Worm (Caenorhabditis elegans) whole organism, L3 larva: ENCODE results near the gene C03B1.6.

ENCODE experiments used
- R02D3.7 ChIP-seq: fragments of 150-350 bp; optimal IDR thresholded peaks from 2 replicates; lab custom pipeline; 2014; ENCODE audit warnings: missing biosample characterization, missing genetic modification characterization
- ZK546.5 ChIP-seq: sonication (generic microtip); optimal IDR thresholded peaks from 2 replicates; lab custom pipeline; 2017; ENCODE audit warnings: missing biosample characterization, missing genetic modification characterization
- aly-2 ChIP-seq: fragments of 150-350 bp; optimal IDR thresholded peaks from 2 replicates; lab custom pipeline; 2014; ENCODE audit warnings: missing biosample characterization, missing genetic modification characterization
- ama-1 ChIP-seq: fragments of 150-350 bp; optimal IDR thresholded peaks from 2 replicates; lab custom pipeline; 2018
- ceh-16 ChIP-seq: sonication (generic microtip); optimal IDR thresholded peaks from 2 replicates; lab custom pipeline; 2017; ENCODE audit warnings: missing biosample characterization, missing genetic modification characterization
- ceh-28 ChIP-seq: fragments of 150-350 bp; optimal IDR thresholded peaks from 2 replicates; lab custom pipeline; 2014; ENCODE audit warnings: missing biosample characterization, missing genetic modification reagents, missing genetic modification characterization
- ceh-82 ChIP-seq: fragments of 150-350 bp; optimal IDR thresholded peaks from 2 replicates; lab custom pipeline; 2014; ENCODE audit warnings: missing biosample characterization, missing genetic modification characterization
- egl-27 ChIP-seq: sonication (generic microtip); optimal IDR thresholded peaks from 4 replicates; lab custom pipeline; 2017; ENCODE audit warnings: missing biosample characterization, missing genetic modification reagents, missing genetic modification characterization
- egl-5 ChIP-seq: fragments of 150-350 bp; optimal IDR thresholded peaks from 2 replicates; lab custom pipeline; 2017; ENCODE audit warnings: missing biosample characterization, missing genetic modification reagents, missing genetic modification characterization, inconsistent platforms
- elt-1 ChIP-seq: fragments of 150-350 bp; optimal IDR thresholded peaks from 2 replicates; lab custom pipeline; 2014; ENCODE audit warnings: missing biosample characterization, missing genetic modification characterization
- elt-2 ChIP-seq: sonication (generic microtip); optimal IDR thresholded peaks from 2 replicates; lab custom pipeline; 2016; ENCODE audit warnings: missing genetic modification reagents, mild to moderate bottlenecking, missing genetic modification characterization, missing compliant biosample characterization
- elt-3 ChIP-seq, 3 experiments: fragments of 150-350 bp in 1 of 3; sonication (generic microtip) in 2 of 3; optimal IDR thresholded peaks; 2 replicates in 2 of 3; 4 replicates in 1 of 3; lab custom pipeline; 2014 to 2017; ENCODE audit warnings: missing biosample characterization in 3 of 3, missing genetic modification characterization in 3 of 3
- eor-1 ChIP-seq, 2 experiments: fragments of 150-350 bp; optimal IDR thresholded peaks; 2 replicates each; lab custom pipeline; 2014 to 2018; ENCODE audit warnings: missing biosample characterization in 2 of 2, missing genetic modification characterization in 2 of 2
- fkh-10 ChIP-seq: sonication (generic microtip); optimal IDR thresholded peaks from 2 replicates; lab custom pipeline; 2017; ENCODE audit warnings: missing biosample characterization, missing genetic modification reagents, missing genetic modification characterization
- fkh-2 ChIP-seq: fragments of 150-350 bp; optimal IDR thresholded peaks from 2 replicates; lab custom pipeline; 2014; ENCODE audit warnings: missing biosample characterization, missing genetic modification reagents, missing genetic modification characterization
- fos-1 ChIP-seq: fragments of 150-350 bp; optimal IDR thresholded peaks from 2 replicates; lab custom pipeline; 2014; ENCODE audit warnings: missing biosample characterization, missing genetic modification characterization
- hmg-11 ChIP-seq: sonication (generic microtip); optimal IDR thresholded peaks from 2 replicates; lab custom pipeline; 2016; ENCODE audit warnings: missing genetic modification characterization, missing compliant biosample characterization
- jun-1 ChIP-seq: fragments of 150-350 bp; optimal IDR thresholded peaks from 2 replicates; lab custom pipeline; 2014; ENCODE audit warnings: missing biosample characterization, missing genetic modification reagents, missing genetic modification characterization
- lin-15B ChIP-seq: fragments of 150-350 bp; optimal IDR thresholded peaks from 2 replicates; lab custom pipeline; 2014; ENCODE audit warnings: missing biosample characterization, missing genetic modification characterization
- lin-39 ChIP-seq: fragments of 150-350 bp; optimal IDR thresholded peaks from 2 replicates; lab custom pipeline; 2018; ENCODE audit warnings: missing biosample characterization, missing genetic modification reagents, missing genetic modification characterization
- lsy-12 ChIP-seq: sonication (generic microtip); optimal IDR thresholded peaks from 2 replicates; lab custom pipeline; 2016; ENCODE audit warnings: mild to moderate bottlenecking, missing genetic modification characterization, missing compliant biosample characterization
- mdl-1 ChIP-seq: fragments of 150-350 bp; optimal IDR thresholded peaks from 2 replicates; lab custom pipeline; 2014; ENCODE audit warnings: missing biosample characterization, missing genetic modification characterization
- nfya-1 ChIP-seq: sonication (generic microtip); optimal IDR thresholded peaks from 2 replicates; lab custom pipeline; 2017; ENCODE audit warnings: missing genetic modification characterization, mild to moderate bottlenecking, missing compliant biosample characterization, antibody characterized with exemption, moderate library complexity; ENCODE audit not compliant: insufficient read depth
- nhr-11 ChIP-seq: fragments of 150-350 bp; optimal IDR thresholded peaks from 2 replicates; lab custom pipeline; 2014; ENCODE audit warnings: missing biosample characterization, missing genetic modification characterization
- nhr-12 ChIP-seq: fragments of 150-350 bp; optimal IDR thresholded peaks from 2 replicates; lab custom pipeline; 2014; ENCODE audit warnings: missing biosample characterization, missing genetic modification characterization
- nhr-23 ChIP-seq: fragments of 150-350 bp; optimal IDR thresholded peaks from 2 replicates; lab custom pipeline; 2014; ENCODE audit warnings: missing biosample characterization, missing genetic modification reagents, missing genetic modification characterization
- nhr-237 ChIP-seq: fragments of 150-350 bp; optimal IDR thresholded peaks from 2 replicates; lab custom pipeline; 2014; ENCODE audit warnings: missing biosample characterization, missing genetic modification characterization
- nhr-25 ChIP-seq: sonication (generic microtip); optimal IDR thresholded peaks from 2 replicates; lab custom pipeline; 2017; ENCODE audit warnings: missing biosample characterization, missing genetic modification characterization
- nhr-28 ChIP-seq: fragments of 150-350 bp; optimal IDR thresholded peaks from 2 replicates; lab custom pipeline; 2014; ENCODE audit warnings: missing biosample characterization, missing genetic modification characterization
- nhr-43 ChIP-seq: sonication (generic microtip); optimal IDR thresholded peaks from 2 replicates; lab custom pipeline; 2016; ENCODE audit warnings: mild to moderate bottlenecking, missing genetic modification characterization, missing compliant biosample characterization; ENCODE audit not compliant: poor library complexity, severe bottlenecking
- nhr-67 ChIP-seq: fragments of 150-350 bp; optimal IDR thresholded peaks from 2 replicates; lab custom pipeline; 2014; ENCODE audit warnings: missing biosample characterization, missing genetic modification characterization
- nhr-76 ChIP-seq: fragments of 150-350 bp; sonication (generic microtip); optimal IDR thresholded peaks from 5 replicates; lab custom pipeline; 2014; ENCODE audit warnings: missing biosample characterization, missing genetic modification characterization
- nhr-77 ChIP-seq: fragments of 150-350 bp; optimal IDR thresholded peaks from 2 replicates; lab custom pipeline; 2014; ENCODE audit warnings: missing biosample characterization, missing genetic modification characterization
- pha-4 ChIP-seq: fragments of 150-350 bp; optimal IDR thresholded peaks from 2 replicates; lab custom pipeline; 2014; ENCODE audit warnings: missing biosample characterization, missing genetic modification reagents, missing genetic modification characterization
- pqm-1 ChIP-seq: fragments of 150-350 bp; optimal IDR thresholded peaks from 2 replicates; lab custom pipeline; 2017; ENCODE audit warnings: missing biosample characterization, missing genetic modification characterization, inconsistent platforms
- sea-2 ChIP-seq: fragments of 150-350 bp; sonication (generic microtip); optimal IDR thresholded peaks from 4 replicates; lab custom pipeline; 2014; ENCODE audit warnings: missing biosample characterization, missing genetic modification reagents, missing genetic modification characterization
- skn-1 ChIP-seq: fragments of 150-350 bp; optimal IDR thresholded peaks from 2 replicates; lab custom pipeline; 2014; ENCODE audit warnings: missing biosample characterization, missing genetic modification characterization
- tbx-2 ChIP-seq: sonication (generic microtip); optimal IDR thresholded peaks from 2 replicates; lab custom pipeline; 2016; ENCODE audit warnings: mild to moderate bottlenecking, missing genetic modification characterization, missing compliant biosample characterization
- unc-39 ChIP-seq: sonication (generic microtip); optimal IDR thresholded peaks from 4 replicates; lab custom pipeline; 2017; ENCODE audit warnings: missing biosample characterization, missing genetic modification characterization
- unc-62 ChIP-seq: fragments of 150-350 bp; sonication (generic microtip); optimal IDR thresholded peaks from 4 replicates; lab custom pipeline; 2014; ENCODE audit warnings: missing biosample characterization, missing genetic modification reagents, missing genetic modification characterization
- zag-1 ChIP-seq: fragments of 150-350 bp; optimal IDR thresholded peaks from 2 replicates; lab custom pipeline; 2014; ENCODE audit warnings: missing biosample characterization, missing genetic modification characterization
- ztf-11 ChIP-seq: fragments of 150-350 bp; optimal IDR thresholded peaks from 2 replicates; lab custom pipeline; 2014; ENCODE audit warnings: missing biosample characterization, missing genetic modification characterization
- ztf-4 ChIP-seq: fragments of 150-350 bp; optimal IDR thresholded peaks from 2 replicates; lab custom pipeline; 2014; ENCODE audit warnings: missing biosample characterization, missing genetic modification characterization

Gene C03B1.6

DNA sequence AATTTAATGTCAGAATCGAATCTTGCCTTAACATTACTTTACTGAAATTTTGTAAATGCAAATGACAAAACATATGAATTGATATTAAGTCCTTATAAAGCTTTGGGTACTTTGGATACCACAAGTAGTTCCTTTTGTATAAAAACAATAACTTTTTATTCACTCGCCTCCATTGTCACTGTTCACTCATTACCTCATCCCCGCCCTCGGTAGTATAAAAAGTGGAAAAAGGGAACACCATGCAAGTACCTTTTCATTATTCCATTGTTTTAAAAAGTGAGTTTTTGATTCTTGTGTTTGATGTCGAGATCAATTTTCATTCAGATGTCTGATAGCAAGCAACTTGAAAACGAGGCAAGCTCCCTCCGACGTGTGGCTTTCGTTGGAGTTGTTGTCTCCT is 16.1 kb upstream of the C03B1.6 start, which contains the start of gene col-171:
TSS of gene col-171 (plus strand) at position 301 of the 400 bp plus-strand sequence.
- TF ChIP-seq hmg-11 (tag; lab: Kevin White, UChicago) (no peak), mdl-1 (tag; lab: Kevin White, UChicago) (no peak), lsy-12 (tag; lab: Kevin White, UChicago) (no peak), ceh-16 (tag; lab: Kevin White, UChicago) (no peak), pqm-1 (tag; lab: Kevin White, UChicago) (no peak)

DNA sequence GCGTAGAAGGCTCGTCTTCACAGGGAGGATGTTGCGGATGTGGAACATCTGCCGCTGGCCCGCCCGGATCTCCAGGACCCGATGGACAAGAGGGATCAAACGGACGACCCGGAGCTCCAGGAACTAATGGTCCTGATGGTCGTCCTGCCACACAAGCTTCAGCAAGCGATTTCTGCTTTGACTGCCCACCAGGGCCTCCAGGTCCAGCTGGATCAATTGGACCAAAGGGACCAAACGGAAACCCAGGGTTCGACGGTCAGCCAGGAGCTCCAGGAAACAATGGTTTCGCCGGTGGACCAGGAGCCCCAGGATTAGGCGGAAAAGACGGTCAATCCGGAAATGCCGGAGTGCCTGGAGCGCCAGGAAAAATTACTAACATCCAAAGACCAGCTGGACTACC is 15.5 kb upstream of the C03B1.6 start:
- no peak for TF ChIP-seq eor-1 (tag; optimal IDR thresholded peaks at IDR 0.05; lab: Kevin White, UChicago)
- no peak for TF ChIP-seq lin-39
- no peak for TF ChIP-seq pqm-1 (tag; lab: Kevin White, UChicago)
- TF ChIP-seq unc-39, result no peak
- no peak for TF ChIP-seq elt-1 (tag; lab: Kevin White, UChicago)
- TF ChIP-seq nhr-237 (tag; lab: Kevin White, UChicago), result no peak
- TF ChIP-seq ztf-4, result no peak
- no peak for TF ChIP-seq fkh-2 (tag; lab: Kevin White, UChicago)
- TF ChIP-seq nhr-43 (tag; lab: Kevin White, UChicago), result no peak
- TF ChIP-seq nhr-23 (tag; lab: Kevin White, UChicago), result no peak
- TF ChIP-seq mdl-1 (tag; lab: Kevin White, UChicago), result no peak
- no peak for TF ChIP-seq unc-62 (GFP tag; lab: Kevin White, UChicago)
- no peak for TF ChIP-seq tbx-2 (tag; lab: Kevin White, UChicago)
- TF ChIP-seq ZK546.5, result no peak
- no peak for TF ChIP-seq lsy-12 (tag; lab: Kevin White, UChicago)
- TF ChIP-seq ceh-82 (tag; lab: Kevin White, UChicago), result no peak
- TF ChIP-seq pha-4 (tag; lab: Kevin White, UChicago), result no peak
- no peak for TF ChIP-seq nhr-77 (tag; lab: Kevin White, UChicago)
- TF ChIP-seq egl-5 (tag; lab: Kevin White, UChicago), result no peak
- no peak for TF ChIP-seq sea-2 (GFP tag; lab: Kevin White, UChicago)

DNA sequence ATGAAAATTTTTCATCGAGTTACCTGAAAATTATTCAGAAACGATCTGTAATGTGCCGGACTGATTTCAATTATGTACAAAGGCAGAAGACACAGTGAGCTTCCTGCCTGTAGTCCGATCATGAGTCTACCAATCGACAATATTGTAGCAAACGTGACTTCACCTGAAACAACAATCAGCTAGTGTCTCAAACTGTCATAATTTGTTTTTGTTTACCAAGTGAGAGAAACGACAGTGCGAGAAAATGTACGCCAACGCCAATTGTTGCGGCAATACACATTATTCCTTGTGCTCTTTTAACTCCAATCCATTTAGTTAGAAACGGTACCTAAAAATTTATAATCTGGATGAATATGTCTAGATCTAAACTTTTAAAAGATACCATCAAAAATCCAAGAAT is 12.8 kb upstream of the C03B1.6 start:
- TF ChIP-seq ama-1 (lab: Kevin White, UChicago) (no peak), elt-2 (tag; lab: Kevin White, UChicago) (peak; percentile 12)

DNA sequence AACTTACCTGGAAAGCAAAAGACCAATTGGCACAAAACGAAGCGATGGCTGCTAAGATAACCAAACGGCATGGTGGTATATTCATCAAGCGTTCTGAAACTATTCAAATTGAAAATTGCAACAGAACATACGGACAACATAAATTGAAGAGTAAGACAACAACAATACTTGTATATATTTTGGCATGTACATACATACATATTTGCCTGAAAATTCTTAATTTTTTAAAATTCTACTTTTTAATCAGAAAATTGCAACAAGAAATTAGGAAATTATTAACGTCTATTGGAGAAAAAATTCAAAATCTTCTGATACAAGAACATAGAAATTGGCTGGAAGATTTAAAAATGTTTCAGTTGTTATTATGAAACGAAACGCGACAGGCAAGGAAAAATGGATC is 12.2 kb upstream of the C03B1.6 start, which contains the start of gene C03B1.13:
TSS of gene C03B1.13 (minus strand) at position 101 of the 400 bp plus-strand sequence.
- no peak for TF ChIP-seq unc-62 (GFP tag; lab: Kevin White, UChicago)
- no peak for TF ChIP-seq aly-2 (tag; lab: Kevin White, UChicago)

DNA sequence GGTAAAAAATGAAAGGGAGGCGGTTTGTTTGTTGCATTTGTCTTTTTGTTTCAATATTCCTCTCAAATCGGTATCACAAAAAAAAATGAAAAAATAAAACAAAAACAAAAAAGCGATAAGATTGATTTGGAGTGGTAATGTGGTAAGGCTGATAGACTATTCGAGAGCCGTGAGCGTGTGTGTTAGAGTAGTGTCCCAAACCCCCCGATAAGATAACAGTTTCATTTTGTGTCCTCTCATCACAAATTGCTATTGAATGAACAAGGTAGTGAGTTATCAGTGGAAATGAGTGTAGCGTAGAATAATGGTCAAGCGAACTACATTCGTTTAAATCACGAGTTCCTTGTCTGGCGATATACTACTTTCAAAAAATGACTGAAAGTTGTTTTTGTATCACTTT is 11.7 kb upstream of the C03B1.6 start:
- TF ChIP-seq pqm-1 (tag; lab: Kevin White, UChicago), result peak; percentile 99
- no peak for TF ChIP-seq jun-1 (tag; lab: Kevin White, UChicago)
- TF ChIP-seq nhr-76 (tag; lab: Kevin White, UChicago), result no peak
- TF ChIP-seq nhr-43 (tag; lab: Kevin White, UChicago), result no peak
- no peak for TF ChIP-seq nhr-28 (tag; lab: Kevin White, UChicago)
- TF ChIP-seq unc-62 (GFP tag; lab: Kevin White, UChicago), result no peak
- TF ChIP-seq ztf-11 (tag; lab: Kevin White, UChicago), result no peak
- TF ChIP-seq mdl-1 (tag; lab: Kevin White, UChicago), result no peak
- TF ChIP-seq fkh-2 (tag; lab: Kevin White, UChicago), result no peak
- no peak for TF ChIP-seq ZK546.5
- TF ChIP-seq ceh-28 (tag; lab: Kevin White, UChicago), result no peak
- TF ChIP-seq lsy-12 (tag; lab: Kevin White, UChicago), result no peak
- no peak for TF ChIP-seq lin-15B
- no peak for TF ChIP-seq nhr-23 (tag; lab: Kevin White, UChicago)
- no peak for TF ChIP-seq nhr-12 (tag; lab: Kevin White, UChicago)
- no peak for TF ChIP-seq sea-2 (GFP tag; lab: Kevin White, UChicago)
- no peak for TF ChIP-seq nhr-77 (tag; lab: Kevin White, UChicago)
- TF ChIP-seq nhr-25, result no peak
- TF ChIP-seq pha-4 (tag; lab: Kevin White, UChicago), result peak; percentile 30
- TF ChIP-seq nhr-11 (tag; lab: Kevin White, UChicago), result no peak
- no peak for TF ChIP-seq elt-3 (tag; optimal IDR thresholded peaks at IDR 0.05; lab: Kevin White, UChicago)
- no peak for TF ChIP-seq R02D3.7 (tag; lab: Kevin White, UChicago)
- peak; percentile 16 for TF ChIP-seq egl-27 (tag; lab: Kevin White, UChicago)
- TF ChIP-seq ceh-16 (tag; lab: Kevin White, UChicago), result no peak
- no peak for TF ChIP-seq egl-5 (tag; lab: Kevin White, UChicago)
- TF ChIP-seq elt-2 (tag; lab: Kevin White, UChicago), result peak; percentile 99
- TF ChIP-seq fkh-10, result no peak
- no peak for TF ChIP-seq skn-1 (tag; lab: Kevin White, UChicago)
- no peak for TF ChIP-seq zag-1 (tag; lab: Kevin White, UChicago)
- no peak for TF ChIP-seq fos-1 (tag; lab: Kevin White, UChicago)
- TF ChIP-seq nhr-67, result no peak
- TF ChIP-seq ama-1 (lab: Kevin White, UChicago), result no peak
- TF ChIP-seq nfya-1 (tag; lab: Kevin White, UChicago), result no peak
- no peak for TF ChIP-seq nhr-237 (tag; lab: Kevin White, UChicago)
